Fruit fly (Drosophila melanogaster) whole organism, prepupa: ENCODE data around the gene Tango6.

ENCODE experiments used
- CG34406 ChIP-seq: fragments of 200-800 bp; sonication (Bioruptor generic); optimal IDR thresholded peaks from 3 replicates; lab custom pipeline; 2016; ENCODE audit warnings: missing biosample characterization, missing genetic modification characterization
- CG9139 ChIP-seq: fragments of 200-800 bp; sonication (Bioruptor generic); optimal IDR thresholded peaks from 3 replicates; lab custom pipeline; 2017; ENCODE audit warnings: missing biosample characterization, mild to moderate bottlenecking, missing genetic modification characterization
- Eip93F ChIP-seq: fragments of 200-800 bp; sonication (Bioruptor generic); optimal IDR thresholded peaks from 2 replicates; lab custom pipeline; 2016; ENCODE audit warnings: missing biosample characterization, mild to moderate bottlenecking, missing genetic modification characterization
- Met ChIP-seq: fragments of 200-800 bp; sonication (Bioruptor generic); optimal IDR thresholded peaks from 3 replicates; lab custom pipeline; 2016; ENCODE audit warnings: missing biosample characterization, missing genetic modification characterization
- Sox102F ChIP-seq: fragments of 200-800 bp; sonication (Bioruptor generic); optimal IDR thresholded peaks from 2 replicates; lab custom pipeline; 2016; ENCODE audit warnings: missing biosample characterization, mild to moderate bottlenecking, missing genetic modification characterization
- dac ChIP-seq: fragments of 200-800 bp; sonication (Bioruptor generic); optimal IDR thresholded peaks from 2 replicates; lab custom pipeline; 2017; ENCODE audit warnings: missing biosample characterization, mild to moderate bottlenecking, missing genetic modification characterization
- lz ChIP-seq: fragments of 200-800 bp; sonication (Bioruptor generic); optimal IDR thresholded peaks from 3 replicates; lab custom pipeline; 2016; ENCODE audit warnings: missing biosample characterization, missing genetic modification characterization
- pdm3 ChIP-seq: fragments of 200-800 bp; sonication (Bioruptor generic); optimal IDR thresholded peaks from 3 replicates; lab custom pipeline; 2016; ENCODE audit warnings: missing biosample characterization, missing genetic modification characterization
- spab ChIP-seq: fragments of 200-800 bp; sonication (Bioruptor generic); optimal IDR thresholded peaks from 2 replicates; lab custom pipeline; 2017; ENCODE audit warnings: missing biosample characterization, mild to moderate bottlenecking, missing genetic modification characterization, missing genetic modification reagents

DNA sequence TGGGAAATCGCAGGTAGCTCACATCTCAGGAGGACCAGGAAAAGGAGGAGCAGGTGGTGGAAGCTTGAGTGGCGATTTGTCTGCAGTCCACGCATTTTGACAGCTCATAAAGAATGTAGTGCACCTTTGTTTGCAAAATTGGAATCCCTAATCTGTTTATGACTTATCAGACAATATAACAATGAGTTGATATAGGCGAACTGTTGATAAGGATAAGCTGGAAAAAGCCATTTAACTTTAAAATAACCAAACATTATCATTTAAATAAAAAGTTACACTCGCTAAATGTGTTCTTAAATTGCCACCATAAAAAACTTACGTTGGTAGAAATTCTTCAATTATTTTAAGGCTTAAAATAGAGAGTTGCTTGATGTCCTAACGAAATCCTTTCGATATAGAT is 21.3 kb downstream of the Tango6 start, which contains the start of gene CG15170:
- TF ChIP-seq Eip93F (GFP tag; lab: Kevin White, UChicago) (no peak), lz (GFP tag; lab: Kevin White, UChicago) (no peak), Met (GFP tag; lab: Kevin White, UChicago) (no peak), spab (GFP tag; lab: Kevin White, UChicago) (no peak), CG9139 (GFP tag; lab: Kevin White, UChicago) (no peak), dac (no peak), CG34406 (GFP tag; lab: Kevin White, UChicago) (no peak), pdm3 (GFP tag; lab: Kevin White, UChicago) (no peak), Sox102F (GFP tag; lab: Kevin White, UChicago) (no peak)
